Worm (Caenorhabditis elegans): ENCODE data around the gene ZK1127.3.
"Not testable (repeated sequence)": the region's sequence is repeated elsewhere in the genome, so short reads cannot be mapped to it uniquely, and the experiment has no call there.

ZK1127.3 gene

DNA sequence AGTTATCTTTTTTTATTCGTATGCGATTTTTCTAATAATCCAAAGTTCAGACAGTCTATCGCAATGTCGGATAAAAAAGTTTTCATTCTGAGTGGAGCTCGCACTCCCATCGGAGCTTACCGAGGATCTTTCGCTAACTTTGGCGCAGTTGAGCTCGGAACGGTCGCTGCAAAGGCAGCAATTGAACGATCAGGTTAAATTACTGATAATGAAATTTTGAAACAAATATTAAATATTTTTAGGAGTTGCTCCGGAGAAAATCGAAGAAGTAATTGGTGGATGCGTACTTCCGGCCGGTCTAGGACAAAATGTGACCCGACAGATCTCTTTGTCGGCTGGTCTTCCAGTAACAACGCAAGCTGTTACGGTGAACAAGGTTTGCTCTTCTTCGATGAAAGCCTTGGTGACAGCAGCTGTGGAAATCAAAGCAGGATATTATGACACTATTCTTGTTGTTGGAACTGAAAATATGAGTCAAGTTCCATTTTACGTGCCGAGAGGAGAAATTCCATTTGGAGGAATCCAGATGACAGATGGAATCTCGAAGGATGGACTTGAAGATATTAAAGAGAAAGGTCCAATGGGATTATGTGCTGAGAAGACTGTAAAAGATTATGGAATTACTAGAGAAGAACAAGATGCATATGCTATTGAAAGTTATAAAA lies 20.6 kb downstream of the ZK1127.3 start, which contains the start of gene T02G5.7:
TSS of gene T02G5.7 (plus strand) at position 51 of the 665 bp plus-strand sequence.
- peak; percentile 17 for TF ChIP-seq ama-1 (optimal IDR thresholded peaks at IDR 0.05)
- no peak for TF ChIP-seq egl-27 (tag; optimal IDR thresholded peaks at IDR 0.05)

DNA sequence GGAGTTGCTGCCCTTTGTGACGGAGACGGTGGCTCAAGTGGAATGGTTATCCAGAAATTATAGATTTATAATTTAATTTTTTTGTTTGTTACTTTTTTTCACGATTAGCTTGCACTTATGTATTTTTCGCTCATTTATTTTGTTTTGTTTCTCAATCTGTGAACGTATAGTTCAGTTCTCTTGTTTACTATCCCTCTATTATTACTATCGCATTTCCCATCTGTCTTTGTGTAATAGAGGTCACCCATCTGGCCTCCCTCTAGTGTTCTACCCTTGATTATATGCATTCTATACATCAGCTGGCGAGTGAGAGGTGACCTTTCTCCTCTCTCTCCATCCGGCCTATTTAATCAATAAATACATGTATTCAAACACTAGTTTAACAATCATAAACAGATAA lies 28.9 kb downstream of the ZK1127.3 start, which contains the start of the genes T02G5.14 and T02G5.15:
TSS of gene T02G5.14 (plus strand) at position 301 of the 400 bp plus-strand sequence.
TSS of gene T02G5.15 (plus strand) at position 301 of the 400 bp plus-strand sequence.
- not testable (repeated sequence) for TF ChIP-seq nfya-1 (tag; optimal IDR thresholded peaks at IDR 0.05; ENCODE audit: insufficient read depth); egl-5 (tag; optimal IDR thresholded peaks at IDR 0.05); elt-2 (tag; optimal IDR thresholded peaks at IDR 0.05)

DNA sequence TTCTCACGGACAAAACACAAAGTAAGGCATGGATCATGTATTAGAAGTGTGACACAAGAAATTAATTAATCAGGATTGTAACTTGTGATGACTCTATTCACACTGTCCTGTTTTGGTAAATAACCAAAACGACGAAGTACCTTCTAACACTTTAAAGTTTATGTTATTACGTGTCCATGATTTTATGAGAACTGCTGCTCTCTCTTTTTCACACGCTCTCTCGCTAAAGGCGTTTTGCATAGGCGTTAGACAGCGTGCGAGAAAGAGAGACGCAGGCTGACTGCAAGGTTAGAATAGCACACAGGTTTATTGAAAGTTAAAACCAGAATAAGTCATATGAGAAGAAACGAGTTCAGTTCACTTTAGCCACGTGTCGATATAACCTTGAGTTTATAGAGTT lies 35.0 kb downstream of the ZK1127.3 start:
- no peak for TF ChIP-seq lsy-12 (tag; optimal IDR thresholded peaks at IDR 0.05)
- TF ChIP-seq lin-15B (tag; optimal IDR thresholded peaks at IDR 0.05) = no peak
- no peak for TF ChIP-seq fos-1 (tag; optimal IDR thresholded peaks at IDR 0.05)
- TF ChIP-seq nhr-11 (tag; optimal IDR thresholded peaks at IDR 0.05) = no peak
- TF ChIP-seq egl-5 (tag; optimal IDR thresholded peaks at IDR 0.05) = peak; percentile 31
- TF ChIP-seq nhr-28 (tag; optimal IDR thresholded peaks at IDR 0.05) = no peak
- TF ChIP-seq ceh-82 (tag; optimal IDR thresholded peaks at IDR 0.05) = no peak
- TF ChIP-seq sea-2 (GFP tag; optimal IDR thresholded peaks at IDR 0.05) = no peak
- TF ChIP-seq nhr-25 (tag; optimal IDR thresholded peaks at IDR 0.05) = peak; percentile 71
- TF ChIP-seq ama-1 (optimal IDR thresholded peaks at IDR 0.05) = no peak
- no peak for TF ChIP-seq nhr-77 (tag; optimal IDR thresholded peaks at IDR 0.05)

DNA sequence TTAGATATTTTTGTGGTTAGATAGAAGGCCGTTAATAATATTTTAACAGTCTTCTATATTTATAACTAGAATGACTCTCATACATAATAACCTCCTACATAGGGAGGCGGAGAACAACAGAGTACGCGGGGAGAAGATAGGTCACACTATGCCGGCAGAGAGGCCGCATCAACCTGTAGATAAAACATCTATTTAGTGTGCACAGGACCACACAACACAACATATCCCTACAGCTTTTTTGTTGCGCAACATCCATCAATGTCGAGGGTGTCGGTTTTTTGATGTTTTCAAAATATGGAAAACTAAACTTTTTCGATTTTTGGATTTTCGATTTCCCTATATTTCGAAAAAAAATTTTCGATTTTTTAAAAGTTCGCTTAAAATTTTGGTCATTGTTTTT lies 35.8 kb downstream of the ZK1127.3 start:
- TF ChIP-seq pha-4 (tag; optimal IDR thresholded peaks at IDR 0.05) (no peak), nhr-12 (tag; optimal IDR thresholded peaks at IDR 0.05) (no peak), ceh-9 (tag; optimal IDR thresholded peaks at IDR 0.05) (no peak), nhr-77 (tag; optimal IDR thresholded peaks at IDR 0.05) (no peak), egl-5 (tag; optimal IDR thresholded peaks at IDR 0.05) (no peak), aly-2 (tag; optimal IDR thresholded peaks at IDR 0.05) (no peak), elt-2 (tag; optimal IDR thresholded peaks at IDR 0.05) (no peak)

DNA sequence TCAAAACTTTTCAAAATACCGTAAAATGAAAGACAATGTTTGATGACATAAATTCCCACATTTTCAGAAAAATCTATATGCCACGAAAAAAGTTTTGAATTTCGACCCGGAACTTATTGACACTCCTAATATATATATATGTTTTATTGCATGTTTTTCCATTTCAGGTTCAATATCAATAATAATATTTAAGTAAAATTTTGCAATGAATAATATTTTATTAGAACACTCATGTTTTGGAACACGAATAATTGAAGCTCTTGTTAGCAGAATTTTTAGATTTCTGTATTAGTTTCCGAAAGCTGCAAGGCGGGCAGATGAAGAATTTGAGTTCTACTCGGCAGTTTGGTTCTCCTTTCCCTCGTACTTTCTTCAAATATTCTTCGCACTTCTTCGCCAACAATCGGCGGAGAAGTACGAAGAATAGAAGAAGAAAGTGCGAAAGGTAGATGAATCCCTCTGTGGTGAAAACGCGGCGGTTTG lies 38.3 kb downstream of the ZK1127.3 start, which contains the start of gene T02G5.3:
TSS of gene T02G5.3 (plus strand) at position 51 of the 483 bp plus-strand sequence.
- TF ChIP-seq nhr-67 (tag; optimal IDR thresholded peaks at IDR 0.05) (no peak), jun-1 (tag; optimal IDR thresholded peaks at IDR 0.05) (no peak), aly-2 (tag; optimal IDR thresholded peaks at IDR 0.05) (no peak), pha-4 (tag; optimal IDR thresholded peaks at IDR 0.05) (no peak), hmg-11 (tag; optimal IDR thresholded peaks at IDR 0.05) (no peak), nhr-25 (tag; optimal IDR thresholded peaks at IDR 0.05) (no peak), ceh-82 (tag; optimal IDR thresholded peaks at IDR 0.05) (no peak), elt-3 (tag; optimal IDR thresholded peaks at IDR 0.05) (no peak), nhr-76 (tag; optimal IDR thresholded peaks at IDR 0.05) (no peak), egl-5 (tag; optimal IDR thresholded peaks at IDR 0.05) (no peak), snpc-4 (tag; optimal IDR thresholded peaks at IDR 0.05) (no peak), fos-1 (tag; optimal IDR thresholded peaks at IDR 0.05) (no peak), nhr-28 (tag; optimal IDR thresholded peaks at IDR 0.05) (no peak), ama-1 (optimal IDR thresholded peaks at IDR 0.05) (no peak), nhr-23 (tag; optimal IDR thresholded peaks at IDR 0.05) (no peak)

DNA sequence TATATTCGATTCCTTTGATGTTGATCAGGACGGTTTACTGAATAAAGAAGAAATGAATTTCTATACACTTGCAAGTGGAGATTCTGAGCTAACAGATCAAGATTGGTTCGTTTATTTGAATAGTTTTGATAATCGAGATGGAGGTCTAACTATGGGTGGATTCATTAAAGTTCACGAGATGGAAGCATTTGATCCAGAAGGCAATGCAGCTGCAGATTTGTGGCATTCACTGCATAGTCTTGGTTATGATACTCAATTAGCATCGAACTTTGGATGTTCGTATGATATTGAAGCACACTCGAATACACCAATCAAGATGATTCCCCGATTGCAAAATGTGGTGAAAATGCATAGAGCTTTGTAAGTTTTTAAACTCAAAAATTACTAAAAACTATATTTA lies 40.9 kb downstream of the ZK1127.3 start:
- no peak for TF ChIP-seq fkh-2 (tag; optimal IDR thresholded peaks at IDR 0.05)
- TF ChIP-seq nhr-12 (tag; optimal IDR thresholded peaks at IDR 0.05) = no peak
- TF ChIP-seq hmg-11 (tag; optimal IDR thresholded peaks at IDR 0.05) = no peak
- no peak for TF ChIP-seq unc-62 (GFP tag; optimal IDR thresholded peaks at IDR 0.05)
- no peak for TF ChIP-seq unc-39 (tag; optimal IDR thresholded peaks at IDR 0.05)
- TF ChIP-seq zag-1 (tag; optimal IDR thresholded peaks at IDR 0.05) = no peak
- TF ChIP-seq elt-2 (tag; optimal IDR thresholded peaks at IDR 0.05) = no peak
- no peak for TF ChIP-seq ceh-28 (tag; optimal IDR thresholded peaks at IDR 0.05)
- TF ChIP-seq lin-39 (tag; optimal IDR thresholded peaks at IDR 0.05) = no peak
- TF ChIP-seq ZK546.5 (tag; optimal IDR thresholded peaks at IDR 0.05) = no peak
- TF ChIP-seq jun-1 (tag; optimal IDR thresholded peaks at IDR 0.05) = no peak
- TF ChIP-seq nhr-237 (tag; optimal IDR thresholded peaks at IDR 0.05) = no peak
- no peak for TF ChIP-seq nhr-43 (tag; optimal IDR thresholded peaks at IDR 0.05; ENCODE audit: poor library complexity, severe bottlenecking)
- TF ChIP-seq ama-1 (optimal IDR thresholded peaks at IDR 0.05) = no peak
- no peak for TF ChIP-seq skn-1 (tag; optimal IDR thresholded peaks at IDR 0.05)
- TF ChIP-seq mdl-1 (tag; optimal IDR thresholded peaks at IDR 0.05) = no peak
- no peak for TF ChIP-seq egl-5 (tag; optimal IDR thresholded peaks at IDR 0.05)
- no peak for TF ChIP-seq daf-12 (tag; optimal IDR thresholded peaks at IDR 0.05)
